Worm (Caenorhabditis elegans): ENCODE results near the gene K08F11.1.

DNA sequence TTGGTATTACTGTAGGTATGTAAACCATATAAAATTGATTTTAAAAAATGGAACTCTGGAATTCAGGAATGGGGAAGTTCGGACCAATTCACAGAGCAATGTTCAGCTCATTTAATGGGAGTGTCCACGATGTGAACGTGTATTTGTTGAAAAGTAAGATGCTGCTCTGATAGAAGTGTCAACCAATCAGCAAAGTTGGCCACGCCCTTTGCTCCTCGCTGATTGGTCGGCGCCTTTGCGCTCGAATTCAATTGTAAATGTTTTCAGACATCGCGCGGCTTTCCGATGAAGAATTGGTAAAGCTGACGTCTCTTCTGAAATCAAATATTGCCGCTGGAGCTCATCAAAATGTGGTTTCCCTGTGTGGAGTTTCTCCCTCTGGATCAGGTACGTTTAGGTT, 41.5 kb upstream of the K08F11.1 start:
- no peak for TF ChIP-seq ama-1 (optimal IDR thresholded peaks at IDR 0.05)
- no peak for TF ChIP-seq dpl-1 (GFP tag; optimal IDR thresholded peaks at IDR 0.05)
- no peak for TF ChIP-seq unc-86 (tag; optimal IDR thresholded peaks at IDR 0.05)
- no peak for TF ChIP-seq ztf-4 (tag; optimal IDR thresholded peaks at IDR 0.05)
- TF ChIP-seq lin-39 (tag; optimal IDR thresholded peaks at IDR 0.05), result no peak
- TF ChIP-seq pax-3 (tag; optimal IDR thresholded peaks at IDR 0.05), result no peak
- TF ChIP-seq sup-37 (GFP tag; optimal IDR thresholded peaks at IDR 0.05), result no peak
- TF ChIP-seq isw-1 (GFP tag; IDR thresholded peaks at IDR 0.05), result no peak
- no peak for TF ChIP-seq mef-2 (tag; optimal IDR thresholded peaks at IDR 0.05)

Measured in whole organism, L1 larva.